Worm (Caenorhabditis elegans) whole organism, late embryonic: ENCODE results near the gene kbp-2.

Experiments
- F13H6.1 ChIP-seq: sonication (generic microtip); optimal IDR thresholded peaks from 2 replicates; lab custom pipeline; 2016; ENCODE audit warnings: missing genetic modification characterization, missing compliant biosample characterization
- K02D7.2 ChIP-seq: sonication (generic microtip); optimal IDR thresholded peaks from 2 replicates; lab custom pipeline; 2017; ENCODE audit warnings: mild to moderate bottlenecking, missing genetic modification characterization, missing compliant biosample characterization
- K09A11.1 ChIP-seq: sonication (generic microtip); optimal IDR thresholded peaks from 2 replicates; lab custom pipeline; 2017; ENCODE audit warnings: antibody characterized with exemption, mild to moderate bottlenecking, missing genetic modification characterization, missing compliant biosample characterization; ENCODE audit not compliant: insufficient read depth
- ama-1 ChIP-seq: fragments of 150-350 bp; optimal IDR thresholded peaks from 2 replicates; lab custom pipeline; 2014
- ceh-14 ChIP-seq: sonication (generic microtip); optimal IDR thresholded peaks from 2 replicates; lab custom pipeline; 2016; ENCODE audit warnings: missing genotype, missing genetic modification characterization, missing compliant biosample characterization
- ceh-18 ChIP-seq: sonication (generic microtip); optimal IDR thresholded peaks from 2 replicates; lab custom pipeline; 2016; ENCODE audit warnings: missing genetic modification characterization, missing compliant biosample characterization
- ceh-19 ChIP-seq: fragments of 200-800 bp; sonication (Bioruptor generic); optimal IDR thresholded peaks from 2 replicates; lab custom pipeline; 2018; ENCODE audit warnings: mild to moderate bottlenecking, missing genetic modification characterization, missing compliant biosample characterization
- ceh-31 ChIP-seq: sonication (generic microtip); optimal IDR thresholded peaks from 2 replicates; lab custom pipeline; 2016; ENCODE audit warnings: missing genetic modification characterization, missing compliant biosample characterization
- ceh-45 ChIP-seq: fragments of 200-800 bp; sonication (Bioruptor generic); IDR thresholded peaks from 2 replicates; pipeline ENCODE4 v1.3.6; 2022; ENCODE audit warnings: missing genetic modification reagents, missing genetic modification characterization, missing compliant biosample characterization
- ceh-6 ChIP-seq: fragments of 200-800 bp; sonication (Bioruptor generic); optimal IDR thresholded peaks from 2 replicates; lab custom pipeline; 2018; ENCODE audit warnings: mild to moderate bottlenecking, missing genetic modification characterization, missing compliant biosample characterization
- ceh-9 ChIP-seq: sonication (generic microtip); optimal IDR thresholded peaks from 2 replicates; lab custom pipeline; 2016; ENCODE audit warnings: mild to moderate bottlenecking, missing genetic modification characterization, inconsistent platforms, missing compliant biosample characterization
- che-1 ChIP-seq: sonication (generic microtip); optimal IDR thresholded peaks from 2 replicates; lab custom pipeline; 2016; ENCODE audit warnings: mild to moderate bottlenecking, missing genetic modification characterization, missing compliant biosample characterization
- dmd-4 ChIP-seq: sonication (generic microtip); optimal IDR thresholded peaks from 2 replicates; lab custom pipeline; 2016; ENCODE audit warnings: borderline replicate concordance, missing genetic modification characterization, missing compliant biosample characterization
- elt-2 ChIP-seq: sonication (generic microtip); optimal IDR thresholded peaks from 2 replicates; lab custom pipeline; 2016; ENCODE audit warnings: missing genetic modification reagents, missing genetic modification characterization, missing compliant biosample characterization
- ets-4 ChIP-seq: sonication (generic microtip); optimal IDR thresholded peaks from 2 replicates; lab custom pipeline; 2016; ENCODE audit warnings: missing genetic modification characterization, missing compliant biosample characterization
- eyg-1 ChIP-seq: sonication (generic microtip); optimal IDR thresholded peaks from 2 replicates; lab custom pipeline; 2016; ENCODE audit warnings: missing genotype, missing genetic modification characterization, missing compliant biosample characterization
- fax-1 ChIP-seq: sonication (generic microtip); optimal IDR thresholded peaks from 2 replicates; lab custom pipeline; 2016; ENCODE audit warnings: missing genotype, missing genetic modification characterization, missing compliant biosample characterization
- fkh-10 ChIP-seq: fragments of 150-350 bp; optimal IDR thresholded peaks from 2 replicates; lab custom pipeline; 2014; ENCODE audit warnings: missing biosample characterization, missing genetic modification reagents, missing genetic modification characterization
- gmeb-2 ChIP-seq: sonication (generic microtip); optimal IDR thresholded peaks from 2 replicates; lab custom pipeline; 2016; ENCODE audit warnings: missing genetic modification characterization, inconsistent platforms, missing compliant biosample characterization
- hlh-15 ChIP-seq: sonication (generic microtip); optimal IDR thresholded peaks from 2 replicates; lab custom pipeline; 2016; ENCODE audit warnings: missing genetic modification characterization, missing compliant biosample characterization
- hlh-30 ChIP-seq: sonication (generic microtip); optimal IDR thresholded peaks from 2 replicates; lab custom pipeline; 2017; ENCODE audit warnings: antibody characterized with exemption, missing genetic modification characterization, missing compliant biosample characterization; ENCODE audit not compliant: insufficient read depth
- hlh-8 ChIP-seq: sonication (generic microtip); optimal IDR thresholded peaks from 2 replicates; lab custom pipeline; 2016; ENCODE audit warnings: missing genotype, missing genetic modification characterization, missing compliant biosample characterization
- lin-11 ChIP-seq: fragments of 200-800 bp; sonication (Bioruptor generic); optimal IDR thresholded peaks from 2 replicates; lab custom pipeline; 2018; ENCODE audit warnings: mild to moderate bottlenecking, missing genetic modification characterization, missing compliant biosample characterization
- nfya-1 ChIP-seq: sonication (generic microtip); optimal IDR thresholded peaks from 2 replicates; lab custom pipeline; 2017; ENCODE audit warnings: missing genetic modification characterization, mild to moderate bottlenecking, missing compliant biosample characterization, antibody characterized with exemption, moderate library complexity
- nhr-11 ChIP-seq: fragments of 150-350 bp; optimal IDR thresholded peaks from 2 replicates; lab custom pipeline; 2014; ENCODE audit warnings: missing biosample characterization, missing genetic modification characterization
- nhr-232 ChIP-seq: sonication (generic microtip); optimal IDR thresholded peaks from 2 replicates; lab custom pipeline; 2016; ENCODE audit warnings: missing genetic modification characterization, missing compliant biosample characterization
- npax-4 ChIP-seq: sonication (generic microtip); optimal IDR thresholded peaks from 2 replicates; lab custom pipeline; 2016; ENCODE audit warnings: missing genetic modification characterization, missing compliant biosample characterization
- odd-2 ChIP-seq: sonication (generic microtip); optimal IDR thresholded peaks from 2 replicates; lab custom pipeline; 2017; ENCODE audit warnings: antibody characterized with exemption, mild to moderate bottlenecking, missing genetic modification characterization, missing compliant biosample characterization
- pag-3 ChIP-seq: sonication (generic microtip); optimal IDR thresholded peaks from 2 replicates; lab custom pipeline; 2016; ENCODE audit warnings: missing compliant biosample characterization, missing genetic modification characterization, borderline replicate concordance
- pat-9 ChIP-seq: fragments of 200-800 bp; sonication (Bioruptor generic); optimal IDR thresholded peaks from 2 replicates; lab custom pipeline; 2018; ENCODE audit warnings: mild to moderate bottlenecking, missing genetic modification characterization, moderate library complexity, missing compliant biosample characterization
- pha-2 ChIP-seq: sonication (generic microtip); optimal IDR thresholded peaks from 2 replicates; lab custom pipeline; 2017; ENCODE audit warnings: mild to moderate bottlenecking, missing genetic modification characterization, missing compliant biosample characterization
- pha-4 ChIP-seq: fragments of 150-350 bp; optimal IDR thresholded peaks from 2 replicates; lab custom pipeline; 2018; ENCODE audit warnings: missing biosample characterization, missing genetic modification reagents, missing genetic modification characterization
- ref-2 ChIP-seq: sonication (generic microtip); optimal IDR thresholded peaks from 2 replicates; lab custom pipeline; 2016; ENCODE audit warnings: missing genetic modification characterization, missing compliant biosample characterization
- rnt-1 ChIP-seq: sonication (generic microtip); optimal IDR thresholded peaks from 2 replicates; lab custom pipeline; 2016; ENCODE audit warnings: missing genetic modification characterization, missing compliant biosample characterization
- syd-9 ChIP-seq: sonication (generic microtip); optimal IDR thresholded peaks from 2 replicates; lab custom pipeline; 2016; ENCODE audit warnings: mild to moderate bottlenecking, missing genetic modification characterization, moderate library complexity, missing compliant biosample characterization
- tbx-2 ChIP-seq: sonication (generic microtip); optimal IDR thresholded peaks from 2 replicates; lab custom pipeline; 2016; ENCODE audit warnings: missing genetic modification characterization, missing compliant biosample characterization
- tbx-7 ChIP-seq: sonication (generic microtip); optimal IDR thresholded peaks from 2 replicates; lab custom pipeline; 2016; ENCODE audit warnings: missing genotype, missing genetic modification characterization, missing compliant biosample characterization
- unc-55 ChIP-seq: sonication (generic microtip); optimal IDR thresholded peaks from 2 replicates; lab custom pipeline; 2017; ENCODE audit warnings: missing biosample characterization, missing genetic modification reagents, missing genetic modification characterization

Gene kbp-2

DNA sequence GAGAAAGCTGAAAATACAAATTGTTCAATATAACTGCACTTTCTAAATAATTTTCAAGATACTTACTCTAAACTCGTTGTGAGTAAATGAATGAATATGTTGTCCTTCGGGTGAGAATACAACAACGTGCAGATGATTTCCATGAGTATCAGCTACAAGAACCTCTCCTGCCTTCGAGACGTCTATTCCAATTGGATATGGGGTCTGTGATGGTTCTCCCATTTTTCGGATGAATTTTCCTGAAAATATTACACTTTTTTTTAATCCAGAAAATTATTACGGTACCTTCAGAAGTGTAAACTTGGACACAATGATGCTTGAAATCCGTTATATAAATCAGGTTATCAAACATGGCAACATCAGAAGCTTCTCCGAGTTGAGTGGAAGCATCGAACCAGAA, 8.4 kb downstream of the kbp-2 start:
- TF ChIP-seq fkh-10 = no peak
- no peak for TF ChIP-seq ama-1
- no peak for TF ChIP-seq pag-3
- TF ChIP-seq hlh-15 = no peak
- no peak for TF ChIP-seq ceh-18 (tag; lab: Kevin White, UChicago)
- TF ChIP-seq K09A11.1 (tag; lab: Kevin White, UChicago) = no peak
- TF ChIP-seq pha-4 (tag; lab: Kevin White, UChicago) = no peak
- no peak for TF ChIP-seq pat-9 (tag; lab: Kevin White, UChicago)
- TF ChIP-seq gmeb-2 (tag; lab: Kevin White, UChicago) = no peak
- TF ChIP-seq ceh-31 = no peak
- TF ChIP-seq ceh-9 (tag; lab: Kevin White, UChicago) = no peak
- no peak for TF ChIP-seq nhr-232 (tag; lab: Kevin White, UChicago)

DNA sequence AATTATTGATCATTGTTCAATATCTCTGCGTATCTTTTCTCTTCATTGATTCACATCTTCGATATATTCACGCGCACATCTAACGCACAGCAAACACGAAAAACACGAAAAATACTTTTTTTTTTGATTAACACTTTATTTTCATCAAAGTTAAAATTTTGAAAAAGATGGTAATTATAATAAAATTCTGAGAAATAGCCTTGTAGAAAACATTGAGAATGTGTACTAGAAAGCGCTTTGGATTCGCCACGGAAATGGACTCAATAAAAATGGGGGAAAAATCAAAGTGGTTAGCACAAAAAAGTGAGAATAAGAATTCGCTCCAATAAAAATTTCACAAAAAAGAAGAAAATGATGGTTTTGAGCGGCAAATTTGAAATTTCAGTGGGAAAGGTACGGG, 10.1 kb downstream of the kbp-2 start, which contains the start of gene F26F4.6:
F26F4.6 (minus strand) TSS at position 101 of the 400 bp plus-strand sequence.
- no peak for TF ChIP-seq npax-4
- TF ChIP-seq nhr-11 (tag; lab: Kevin White, UChicago) = no peak
- TF ChIP-seq ceh-45 (GFP tag; lab: Robert Waterston, UW) = no peak
- no peak for TF ChIP-seq ceh-14 (tag; lab: Kevin White, UChicago)
- no peak for TF ChIP-seq odd-2
- TF ChIP-seq fax-1 = no peak
- no peak for TF ChIP-seq K09A11.1 (tag; lab: Kevin White, UChicago)
- no peak for TF ChIP-seq eyg-1 (tag; lab: Kevin White, UChicago)
- no peak for TF ChIP-seq che-1 (tag; lab: Kevin White, UChicago)
- TF ChIP-seq tbx-2 (tag; lab: Kevin White, UChicago) = no peak
- TF ChIP-seq hlh-8 (tag; lab: Kevin White, UChicago) = no peak
- no peak for TF ChIP-seq elt-2 (tag; lab: Kevin White, UChicago)
- no peak for TF ChIP-seq F13H6.1 (tag; lab: Kevin White, UChicago)
- TF ChIP-seq ceh-6 = no peak
- no peak for TF ChIP-seq nhr-232 (tag; lab: Kevin White, UChicago)
- TF ChIP-seq ceh-19 (GFP tag; lab: Kevin White, UChicago) = no peak
- TF ChIP-seq, all 69 proteins: peak for 0

DNA sequence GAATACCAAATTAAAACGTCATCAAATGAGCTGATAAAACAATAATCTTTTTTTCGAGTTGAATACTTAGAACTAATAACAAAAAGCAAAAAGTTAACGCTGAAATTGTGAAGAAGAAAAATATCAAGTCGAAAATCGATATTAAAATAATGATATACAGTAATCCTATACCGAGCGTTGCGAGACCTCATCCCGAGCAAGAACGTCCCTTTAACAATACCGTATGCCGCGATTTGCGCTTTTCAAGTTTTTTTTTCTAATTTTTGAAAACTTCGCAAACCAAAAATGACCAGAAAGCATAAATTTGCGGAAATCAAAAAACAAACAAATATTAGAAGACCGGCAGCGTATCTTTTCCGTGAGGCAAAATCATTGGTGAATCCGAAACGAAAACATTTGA, 12.7 kb downstream of the kbp-2 start, which contains the start of gene F26F4.5:
F26F4.5 (minus strand) TSS at position 256 of the 400 bp plus-strand sequence.
- TF ChIP-seq rnt-1 (tag; lab: Kevin White, UChicago) (no peak), ceh-18 (tag; lab: Kevin White, UChicago) (no peak), nfya-1 (tag; lab: Kevin White, UChicago) (no peak), hlh-30 (tag; lab: Kevin White, UChicago) (no peak), K02D7.2 (no peak), ama-1 (no peak), pha-2 (tag; lab: Kevin White, UChicago) (no peak), fax-1 (no peak), pha-4 (tag; lab: Kevin White, UChicago) (no peak), syd-9 (no peak), dmd-4 (tag; lab: Kevin White, UChicago) (no peak), lin-11 (tag; lab: Kevin White, UChicago) (no peak), gmeb-2 (tag; lab: Kevin White, UChicago) (no peak), ceh-14 (tag; lab: Kevin White, UChicago) (no peak), ets-4 (tag; lab: Kevin White, UChicago) (no peak), ref-2 (tag; lab: Kevin White, UChicago) (no peak), unc-55 (GFP tag; lab: Kevin White, UChicago) (no peak), tbx-7 (tag; lab: Kevin White, UChicago) (no peak)
